Worm (Caenorhabditis elegans) whole organism, late embryonic: ENCODE results near the gene rpl-33.
A peak's percentile ranks its signal among the peaks of the same experiment; 100 is the strongest.

Experiments used
- C08G9.2 ChIP-seq: sonication (generic microtip); optimal IDR thresholded peaks from 2 replicates; lab custom pipeline; 2016; ENCODE audit warnings: mild to moderate bottlenecking, missing genetic modification characterization, moderate library complexity, missing compliant biosample characterization
- T23F11.4 ChIP-seq: fragments of 200-800 bp; sonication (Bioruptor generic); optimal IDR thresholded peaks from 2 replicates; lab custom pipeline; 2018; ENCODE audit warnings: mild to moderate bottlenecking, missing genetic modification characterization, missing compliant biosample characterization
- Y22D7AL.16 ChIP-seq: sonication (generic microtip); optimal IDR thresholded peaks from 2 replicates; lab custom pipeline; 2016; ENCODE audit warnings: missing genetic modification characterization, missing compliant biosample characterization
- ama-1 ChIP-seq: fragments of 150-350 bp; optimal IDR thresholded peaks from 2 replicates; lab custom pipeline; 2014
- ceh-18 ChIP-seq: sonication (generic microtip); optimal IDR thresholded peaks from 2 replicates; lab custom pipeline; 2016; ENCODE audit warnings: missing genetic modification characterization, missing compliant biosample characterization
- ceh-22 ChIP-seq: sonication (generic microtip); optimal IDR thresholded peaks from 2 replicates; lab custom pipeline; 2017; ENCODE audit warnings: missing biosample characterization, missing genetic modification characterization
- ceh-24 ChIP-seq: sonication (generic microtip); optimal IDR thresholded peaks from 2 replicates; lab custom pipeline; 2016; ENCODE audit warnings: mild to moderate bottlenecking, missing genetic modification characterization, missing compliant biosample characterization
- ceh-48 ChIP-seq: sonication (generic microtip); optimal IDR thresholded peaks from 2 replicates; lab custom pipeline; 2016; ENCODE audit warnings: missing genetic modification characterization, inconsistent platforms, missing compliant biosample characterization
- ceh-6 ChIP-seq: fragments of 200-800 bp; sonication (Bioruptor generic); optimal IDR thresholded peaks from 2 replicates; lab custom pipeline; 2018; ENCODE audit warnings: mild to moderate bottlenecking, missing genetic modification characterization, missing compliant biosample characterization
- ceh-9 ChIP-seq: sonication (generic microtip); optimal IDR thresholded peaks from 2 replicates; lab custom pipeline; 2016; ENCODE audit warnings: mild to moderate bottlenecking, missing genetic modification characterization, inconsistent platforms, missing compliant biosample characterization
- che-1 ChIP-seq: sonication (generic microtip); optimal IDR thresholded peaks from 2 replicates; lab custom pipeline; 2016; ENCODE audit warnings: mild to moderate bottlenecking, missing genetic modification characterization, missing compliant biosample characterization
- elt-2 ChIP-seq: sonication (generic microtip); optimal IDR thresholded peaks from 2 replicates; lab custom pipeline; 2016; ENCODE audit warnings: missing genetic modification reagents, missing genetic modification characterization, missing compliant biosample characterization
- ets-4 ChIP-seq: sonication (generic microtip); optimal IDR thresholded peaks from 2 replicates; lab custom pipeline; 2016; ENCODE audit warnings: missing genetic modification characterization, missing compliant biosample characterization
- fax-1 ChIP-seq: sonication (generic microtip); optimal IDR thresholded peaks from 2 replicates; lab custom pipeline; 2016; ENCODE audit warnings: missing genotype, missing genetic modification characterization, missing compliant biosample characterization
- fkh-6 ChIP-seq: sonication (generic microtip); optimal IDR thresholded peaks from 2 replicates; lab custom pipeline; 2016; ENCODE audit warnings: missing genetic modification characterization, missing compliant biosample characterization
- hlh-15 ChIP-seq: sonication (generic microtip); optimal IDR thresholded peaks from 2 replicates; lab custom pipeline; 2016; ENCODE audit warnings: missing genetic modification characterization, missing compliant biosample characterization
- hlh-8 ChIP-seq: sonication (generic microtip); optimal IDR thresholded peaks from 2 replicates; lab custom pipeline; 2016; ENCODE audit warnings: missing genotype, missing genetic modification characterization, missing compliant biosample characterization
- mec-3 ChIP-seq: sonication (generic microtip); optimal IDR thresholded peaks from 2 replicates; lab custom pipeline; 2016; ENCODE audit warnings: borderline replicate concordance, missing genetic modification characterization, missing compliant biosample characterization
- nfya-1 ChIP-seq: sonication (generic microtip); optimal IDR thresholded peaks from 2 replicates; lab custom pipeline; 2017; ENCODE audit warnings: missing genetic modification characterization, mild to moderate bottlenecking, missing compliant biosample characterization, antibody characterized with exemption, moderate library complexity
- nhr-11 ChIP-seq: fragments of 150-350 bp; optimal IDR thresholded peaks from 2 replicates; lab custom pipeline; 2014; ENCODE audit warnings: missing biosample characterization, missing genetic modification characterization
- npax-4 ChIP-seq: sonication (generic microtip); optimal IDR thresholded peaks from 2 replicates; lab custom pipeline; 2016; ENCODE audit warnings: missing genetic modification characterization, missing compliant biosample characterization
- pag-3 ChIP-seq: sonication (generic microtip); optimal IDR thresholded peaks from 2 replicates; lab custom pipeline; 2016; ENCODE audit warnings: missing compliant biosample characterization, missing genetic modification characterization, borderline replicate concordance
- pat-9 ChIP-seq: fragments of 200-800 bp; sonication (Bioruptor generic); optimal IDR thresholded peaks from 2 replicates; lab custom pipeline; 2018; ENCODE audit warnings: mild to moderate bottlenecking, missing genetic modification characterization, moderate library complexity, missing compliant biosample characterization
- pha-2 ChIP-seq: sonication (generic microtip); optimal IDR thresholded peaks from 2 replicates; lab custom pipeline; 2017; ENCODE audit warnings: mild to moderate bottlenecking, missing genetic modification characterization, missing compliant biosample characterization
- pqm-1 ChIP-seq: sonication (generic microtip); optimal IDR thresholded peaks from 2 replicates; lab custom pipeline; 2016; ENCODE audit warnings: missing genetic modification characterization, missing compliant biosample characterization
- pros-1 ChIP-seq: fragments of 150-350 bp; optimal IDR thresholded peaks from 2 replicates; lab custom pipeline; 2014; ENCODE audit warnings: missing biosample characterization, missing genetic modification reagents, missing genetic modification characterization
- sdc-2 ChIP-seq: sonication (generic microtip); optimal IDR thresholded peaks from 2 replicates; lab custom pipeline; 2016; ENCODE audit warnings: missing genotype, missing genetic modification characterization, missing compliant biosample characterization
- sox-2 ChIP-seq: fragments of 200-800 bp; sonication (Bioruptor generic); IDR thresholded peaks from 2 replicates; pipeline ENCODE4 v1.3.6; 2022; ENCODE audit warnings: missing genetic modification reagents, missing genetic modification characterization, missing compliant biosample characterization
- syd-9 ChIP-seq: sonication (generic microtip); optimal IDR thresholded peaks from 2 replicates; lab custom pipeline; 2016; ENCODE audit warnings: mild to moderate bottlenecking, missing genetic modification characterization, moderate library complexity, missing compliant biosample characterization
- ttx-3 ChIP-seq: sonication (generic microtip); optimal IDR thresholded peaks from 2 replicates; lab custom pipeline; 2016; ENCODE audit warnings: missing genetic modification reagents, missing genetic modification characterization, missing compliant biosample characterization
- zip-5 ChIP-seq: sonication (generic microtip); optimal IDR thresholded peaks from 2 replicates; lab custom pipeline; 2016; ENCODE audit warnings: missing genetic modification characterization, missing compliant biosample characterization

Gene rpl-33

DNA sequence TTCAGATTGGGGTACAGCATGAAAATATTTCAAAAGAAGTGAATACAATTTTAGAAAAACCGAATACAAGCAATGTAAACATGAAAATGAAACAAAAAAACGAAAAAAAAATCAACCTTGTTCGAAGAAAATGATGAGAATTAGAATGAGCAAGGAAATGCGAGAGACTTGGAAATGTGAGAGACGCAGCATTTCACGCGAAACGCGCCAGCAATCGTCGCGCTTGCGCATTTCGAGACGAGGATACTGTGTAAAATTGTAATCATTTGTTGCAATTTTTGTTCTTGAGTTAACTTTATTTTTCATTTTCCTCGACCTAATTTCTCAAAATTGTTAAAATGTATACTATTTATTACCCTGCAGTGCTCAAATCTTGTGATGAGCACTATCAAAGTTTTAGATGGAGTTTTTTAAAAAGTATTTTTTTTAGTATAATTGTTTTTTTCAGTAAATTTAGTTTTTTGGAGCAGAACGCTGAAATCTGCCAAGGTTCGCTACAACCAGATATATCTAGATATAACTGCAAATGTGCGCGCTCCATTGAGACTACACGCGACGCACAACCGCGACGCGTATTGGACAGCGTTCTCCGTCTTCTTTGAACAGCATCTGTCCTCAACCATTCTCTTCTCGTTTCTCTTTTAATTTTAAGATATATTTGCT, 46.7 kb downstream of the rpl-33 start, which contains the start of gene fust-1 (continued):
- TF ChIP-seq pag-3 (tag; lab: Kevin White, UChicago), result no peak
- no peak for TF ChIP-seq nhr-11 (tag; lab: Kevin White, UChicago)
- no peak for TF ChIP-seq ceh-24
- peak; percentile 55 for TF ChIP-seq syd-9
- peak; percentile 58 for TF ChIP-seq hlh-8 (tag; lab: Kevin White, UChicago)
- TF ChIP-seq ceh-48 (tag; lab: Kevin White, UChicago), result peak; percentile 32
- peak; percentile 60 for TF ChIP-seq pros-1 (tag; lab: Kevin White, UChicago)
- TF ChIP-seq pat-9 (tag; lab: Kevin White, UChicago), result peak; percentile 67
- no peak for TF ChIP-seq mec-3 (tag; lab: Kevin White, UChicago)
- peak; percentile 86 for TF ChIP-seq nfya-1 (tag; lab: Kevin White, UChicago)
- TF ChIP-seq sox-2 (GFP tag; lab: Robert Waterston, UW), result no peak; the same call in 1 of the 2 replicates
- TF ChIP-seq ceh-22, result no peak
- TF ChIP-seq T23F11.4, result peak; percentile 55
- peak; percentile 64 for TF ChIP-seq ets-4 (tag; lab: Kevin White, UChicago)
- TF ChIP-seq fax-1 (tag; lab: Kevin White, UChicago), result peak; percentile 40
- TF ChIP-seq fkh-6 (tag; lab: Kevin White, UChicago), result peak; percentile 23
- TF ChIP-seq pqm-1 (tag; lab: Kevin White, UChicago), result no peak

DNA sequence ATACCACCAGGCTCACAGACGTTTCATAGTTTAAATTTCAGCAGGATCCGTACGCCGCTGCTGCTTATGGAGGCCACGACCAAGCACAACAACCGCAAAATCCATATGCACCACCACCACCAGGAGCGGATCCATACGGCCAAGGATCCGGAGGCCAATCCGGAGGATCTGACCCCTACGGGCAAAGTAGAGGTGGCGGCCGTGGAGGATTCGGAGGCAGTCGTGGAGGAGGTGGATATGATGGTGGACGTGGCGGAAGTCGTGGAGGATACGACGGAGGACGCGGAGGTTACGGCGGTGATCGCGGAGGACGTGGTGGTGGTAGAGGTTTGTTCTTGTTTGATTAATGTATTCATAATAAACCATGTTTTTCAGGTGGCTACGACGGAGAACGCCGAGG, 47.7 kb downstream of the rpl-33 start:
- peak; percentile 17 for TF ChIP-seq ceh-6 (GFP tag; lab: Kevin White, UChicago)

DNA sequence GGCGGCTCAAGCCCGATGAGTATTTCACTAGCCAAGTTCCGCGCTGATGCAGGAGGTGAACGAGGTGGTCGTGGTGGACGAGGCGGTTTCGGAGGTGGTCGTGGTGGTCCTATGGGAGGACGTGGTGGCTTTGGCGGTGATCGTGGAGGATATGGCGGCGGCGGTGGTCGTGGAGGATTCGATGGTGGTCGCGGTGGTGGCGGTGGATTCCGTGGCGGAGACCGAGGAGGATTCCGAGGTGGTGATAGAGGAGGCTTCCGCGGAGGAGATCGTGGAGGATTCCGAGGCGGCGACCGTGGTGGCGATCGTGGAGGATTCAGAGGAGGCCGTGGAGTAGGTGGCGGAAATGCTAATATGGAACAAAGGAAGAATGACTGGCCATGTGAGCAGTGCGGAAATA, 49.3 kb downstream of the rpl-33 start:
- no peak for TF ChIP-seq sdc-2 (tag; lab: Kevin White, UChicago)
- TF ChIP-seq Y22D7AL.16 (tag; lab: Kevin White, UChicago), result no peak
- no peak for TF ChIP-seq ttx-3 (tag; lab: Kevin White, UChicago)
- TF ChIP-seq hlh-8 (tag; lab: Kevin White, UChicago), result no peak
- no peak for TF ChIP-seq ets-4 (tag; lab: Kevin White, UChicago)
- no peak for TF ChIP-seq npax-4 (tag; lab: Kevin White, UChicago)
- no peak for TF ChIP-seq pat-9 (tag; lab: Kevin White, UChicago)
- TF ChIP-seq elt-2 (tag; lab: Kevin White, UChicago), result no peak
- no peak for TF ChIP-seq hlh-15 (tag; lab: Kevin White, UChicago)
- no peak for TF ChIP-seq syd-9
- no peak for TF ChIP-seq ceh-9 (tag; lab: Kevin White, UChicago)
- TF ChIP-seq che-1, result no peak
- TF ChIP-seq C08G9.2, result no peak
- no peak for TF ChIP-seq ceh-24
- no peak for TF ChIP-seq pha-2 (tag; lab: Kevin White, UChicago)
- TF ChIP-seq ceh-18, result no peak

DNA sequence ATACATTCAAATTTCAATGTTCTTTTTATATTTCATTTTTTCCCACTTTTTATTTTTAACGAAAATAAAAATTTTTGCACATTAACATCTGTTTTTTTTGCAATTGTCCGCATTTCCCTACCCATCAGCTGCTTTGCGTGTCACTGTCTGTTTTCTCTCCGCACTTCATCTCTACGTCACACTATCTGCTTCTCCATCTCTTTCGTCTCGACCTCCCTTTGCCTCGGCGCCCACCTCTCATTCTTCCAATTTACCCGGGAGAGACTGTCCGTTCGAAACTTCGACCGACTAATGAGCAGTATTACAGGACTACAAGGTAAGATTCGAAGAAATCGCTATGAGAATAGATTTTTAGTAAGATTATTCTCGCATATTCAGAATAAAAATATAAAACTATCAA, 50.0 kb downstream of the rpl-33 start, which contains the start of gene C27H5.2:
C27H5.2 (plus strand) TSS at position 190 of the 400 bp plus-strand sequence.
- peak; percentile 47 for TF ChIP-seq ama-1 (lab: Kevin White, UChicago)
- TF ChIP-seq zip-5 (tag; lab: Kevin White, UChicago), result no peak
